Fruit fly (Drosophila melanogaster) whole organism, prepupa: ENCODE data around the gene Samuel.

Source experiments
- Blimp-1 ChIP-seq: fragments of 200-800 bp; sonication (Bioruptor generic); optimal IDR thresholded peaks from 3 replicates; lab custom pipeline; 2017; ENCODE audit warnings: missing biosample characterization, missing genetic modification characterization, mild to moderate bottlenecking, moderate library complexity, missing genetic modification reagents
- CG10631 ChIP-seq: fragments of 200-800 bp; sonication (Bioruptor generic); optimal IDR thresholded peaks from 2 replicates; lab custom pipeline; 2016; ENCODE audit warnings: missing biosample characterization, missing genetic modification characterization
- CG10669 ChIP-seq: fragments of 200-800 bp; sonication (Bioruptor generic); optimal IDR thresholded peaks from 3 replicates; lab custom pipeline; 2018; ENCODE audit warnings: missing biosample characterization, mild to moderate bottlenecking, missing genetic modification characterization, moderate library complexity
- CG11294 ChIP-seq: fragments of 200-800 bp; sonication (Bioruptor generic); IDR thresholded peaks from 2 replicates; pipeline ENCODE4 v1.3.6; 2022; ENCODE audit warnings: missing biosample characterization, missing genetic modification characterization
- CG11762 ChIP-seq: fragments of 200-800 bp; sonication (Bioruptor generic); optimal IDR thresholded peaks from 3 replicates; lab custom pipeline; 2016; ENCODE audit warnings: missing biosample characterization, missing genetic modification characterization; ENCODE audit not compliant: insufficient read depth
- CG11902 ChIP-seq: fragments of 200-800 bp; sonication (Bioruptor generic); optimal IDR thresholded peaks from 3 replicates; lab custom pipeline; 2016; ENCODE audit warnings: missing biosample characterization, missing genetic modification characterization
- CG15336 ChIP-seq: fragments of 200-800 bp; sonication (Bioruptor generic); IDR thresholded peaks from 2 replicates; pipeline ENCODE4 v1.3.6; 2022; ENCODE audit warnings: missing biosample characterization, missing genetic modification characterization
- CG1621 ChIP-seq: fragments of 200-800 bp; sonication (Bioruptor generic); optimal IDR thresholded peaks from 3 replicates; lab custom pipeline; 2018; ENCODE audit warnings: missing biosample characterization, mild to moderate bottlenecking, missing genetic modification characterization
- CG16779 ChIP-seq: fragments of 200-800 bp; sonication (Bioruptor generic); optimal IDR thresholded peaks from 3 replicates; lab custom pipeline; 2017; ENCODE audit warnings: missing biosample characterization, mild to moderate bottlenecking, missing genetic modification characterization
- CG31627 ChIP-seq: fragments of 200-800 bp; sonication (Bioruptor generic); optimal IDR thresholded peaks from 3 replicates; lab custom pipeline; 2016; ENCODE audit warnings: missing biosample characterization, missing genetic modification characterization
- CG32006 ChIP-seq: fragments of 200-800 bp; sonication (Bioruptor generic); optimal IDR thresholded peaks from 3 replicates; lab custom pipeline; 2017; ENCODE audit warnings: missing biosample characterization, mild to moderate bottlenecking, missing genetic modification characterization
- CG34406 ChIP-seq: fragments of 200-800 bp; sonication (Bioruptor generic); optimal IDR thresholded peaks from 3 replicates; lab custom pipeline; 2016; ENCODE audit warnings: missing biosample characterization, missing genetic modification characterization
- CG3919 ChIP-seq: fragments of 200-800 bp; sonication (Bioruptor generic); optimal IDR thresholded peaks from 3 replicates; lab custom pipeline; 2016; ENCODE audit warnings: missing biosample characterization, missing genetic modification characterization
- CG4318 ChIP-seq: fragments of 200-800 bp; sonication (Bioruptor generic); optimal IDR thresholded peaks from 3 replicates; lab custom pipeline; 2017; ENCODE audit warnings: missing biosample characterization, mild to moderate bottlenecking, missing genetic modification characterization
- CG6792 ChIP-seq: fragments of 200-800 bp; sonication (Bioruptor generic); optimal IDR thresholded peaks from 3 replicates; lab custom pipeline; 2016; ENCODE audit warnings: missing biosample characterization, missing genetic modification characterization
- CG6854 ChIP-seq: fragments of 200-800 bp; sonication (Bioruptor generic); optimal IDR thresholded peaks from 2 replicates; lab custom pipeline; 2017; ENCODE audit warnings: missing biosample characterization, mild to moderate bottlenecking, missing genetic modification characterization
- CG7368 ChIP-seq: fragments of 200-800 bp; sonication (Bioruptor generic); optimal IDR thresholded peaks from 3 replicates; lab custom pipeline; 2016; ENCODE audit warnings: missing biosample characterization, missing genetic modification characterization
- CG8632 ChIP-seq: fragments of 200-800 bp; sonication (Bioruptor generic); optimal IDR thresholded peaks from 3 replicates; lab custom pipeline; 2016; ENCODE audit warnings: missing biosample characterization, missing genetic modification characterization
- Eip78C ChIP-seq: fragments of 200-800 bp; sonication (Bioruptor generic); peaks from one replicate; lab custom pipeline; 2016; ENCODE audit warnings: missing biosample characterization, missing genetic modification characterization
- Hr38 ChIP-seq: sonication (Bioruptor generic); optimal IDR thresholded peaks from 2 replicates; lab custom pipeline; 2016; ENCODE audit warnings: missing biosample characterization, missing genetic modification characterization
- Hr4 ChIP-seq: fragments of 200-800 bp; sonication (Bioruptor generic); optimal IDR thresholded peaks from 3 replicates; lab custom pipeline; 2016; ENCODE audit warnings: missing biosample characterization, missing genetic modification characterization
- Lpt ChIP-seq: fragments of 200-800 bp; sonication (Bioruptor generic); optimal IDR thresholded peaks from 3 replicates; lab custom pipeline; 2016; ENCODE audit warnings: missing biosample characterization, missing genetic modification characterization
- Met ChIP-seq: fragments of 200-800 bp; sonication (Bioruptor generic); optimal IDR thresholded peaks from 3 replicates; lab custom pipeline; 2016; ENCODE audit warnings: missing biosample characterization, missing genetic modification characterization
- OdsH ChIP-seq: fragments of 200-800 bp; sonication (Bioruptor generic); optimal IDR thresholded peaks from 3 replicates; lab custom pipeline; 2016; ENCODE audit warnings: missing biosample characterization, missing genetic modification characterization
- Sox102F ChIP-seq: fragments of 200-800 bp; sonication (Bioruptor generic); optimal IDR thresholded peaks from 2 replicates; lab custom pipeline; 2016; ENCODE audit warnings: missing biosample characterization, mild to moderate bottlenecking, missing genetic modification characterization
- Sox14 ChIP-seq: fragments of 200-800 bp; sonication (Bioruptor generic); optimal IDR thresholded peaks from 3 replicates; lab custom pipeline; 2016; ENCODE audit warnings: missing biosample characterization, missing genetic modification characterization
- cyc ChIP-seq: fragments of 200-800 bp; sonication (Bioruptor generic); optimal IDR thresholded peaks from 3 replicates; lab custom pipeline; 2016; ENCODE audit warnings: missing biosample characterization, missing genetic modification characterization
- dac ChIP-seq: fragments of 200-800 bp; sonication (Bioruptor generic); optimal IDR thresholded peaks from 2 replicates; lab custom pipeline; 2017; ENCODE audit warnings: missing biosample characterization, mild to moderate bottlenecking, missing genetic modification characterization
- dsx ChIP-seq: fragments of 200-800 bp; optimal IDR thresholded peaks from 3 replicates; lab custom pipeline; 2019; ENCODE audit warnings: missing biosample characterization, mild to moderate bottlenecking, missing genetic modification characterization, moderate library complexity; ENCODE audit not compliant: poor library complexity, severe bottlenecking
- esn ChIP-seq: fragments of 200-800 bp; sonication (Bioruptor generic); optimal IDR thresholded peaks from 2 replicates; lab custom pipeline; 2016; ENCODE audit warnings: missing biosample characterization, mild to moderate bottlenecking, missing genetic modification characterization, moderate library complexity
- fd85E ChIP-seq: fragments of 200-800 bp; sonication (Bioruptor generic); optimal IDR thresholded peaks from 3 replicates; lab custom pipeline; 2016; ENCODE audit warnings: missing biosample characterization, missing genetic modification characterization
- fkh ChIP-seq: fragments of 200-800 bp; sonication (Bioruptor generic); optimal IDR thresholded peaks from 3 replicates; lab custom pipeline; 2017; ENCODE audit warnings: missing biosample characterization, mild to moderate bottlenecking, missing genetic modification characterization, moderate library complexity
- lz ChIP-seq: fragments of 200-800 bp; sonication (Bioruptor generic); optimal IDR thresholded peaks from 3 replicates; lab custom pipeline; 2016; ENCODE audit warnings: missing biosample characterization, missing genetic modification characterization
- net ChIP-seq: fragments of 200-800 bp; sonication (Bioruptor generic); optimal IDR thresholded peaks from 3 replicates; lab custom pipeline; 2016; ENCODE audit warnings: missing biosample characterization, missing genetic modification characterization
- salr ChIP-seq, 2 experiments: fragments of 200-800 bp; sonication (Bioruptor generic); optimal IDR thresholded peaks; 3 replicates each; lab custom pipeline; 2016 to 2018; ENCODE audit warnings: missing biosample characterization in 2 of 2, missing genetic modification characterization in 2 of 2, mild to moderate bottlenecking in 1 of 2
- spab ChIP-seq: fragments of 200-800 bp; sonication (Bioruptor generic); optimal IDR thresholded peaks from 2 replicates; lab custom pipeline; 2017; ENCODE audit warnings: missing biosample characterization, mild to moderate bottlenecking, missing genetic modification characterization, missing genetic modification reagents
- svp ChIP-seq: fragments of 200-800 bp; sonication (Bioruptor generic); peaks from one replicate; lab custom pipeline; 2016; ENCODE audit warnings: missing biosample characterization, missing genetic modification characterization
- topi ChIP-seq: fragments of 200-800 bp; sonication (Bioruptor generic); optimal IDR thresholded peaks from 3 replicates; lab custom pipeline; 2016; ENCODE audit warnings: missing biosample characterization, missing genetic modification characterization
- vri ChIP-seq: fragments of 200-800 bp; sonication (Bioruptor generic); optimal IDR thresholded peaks from 3 replicates; lab custom pipeline; 2016; ENCODE audit warnings: missing biosample characterization, mild to moderate bottlenecking, missing genetic modification characterization

Samuel gene

DNA sequence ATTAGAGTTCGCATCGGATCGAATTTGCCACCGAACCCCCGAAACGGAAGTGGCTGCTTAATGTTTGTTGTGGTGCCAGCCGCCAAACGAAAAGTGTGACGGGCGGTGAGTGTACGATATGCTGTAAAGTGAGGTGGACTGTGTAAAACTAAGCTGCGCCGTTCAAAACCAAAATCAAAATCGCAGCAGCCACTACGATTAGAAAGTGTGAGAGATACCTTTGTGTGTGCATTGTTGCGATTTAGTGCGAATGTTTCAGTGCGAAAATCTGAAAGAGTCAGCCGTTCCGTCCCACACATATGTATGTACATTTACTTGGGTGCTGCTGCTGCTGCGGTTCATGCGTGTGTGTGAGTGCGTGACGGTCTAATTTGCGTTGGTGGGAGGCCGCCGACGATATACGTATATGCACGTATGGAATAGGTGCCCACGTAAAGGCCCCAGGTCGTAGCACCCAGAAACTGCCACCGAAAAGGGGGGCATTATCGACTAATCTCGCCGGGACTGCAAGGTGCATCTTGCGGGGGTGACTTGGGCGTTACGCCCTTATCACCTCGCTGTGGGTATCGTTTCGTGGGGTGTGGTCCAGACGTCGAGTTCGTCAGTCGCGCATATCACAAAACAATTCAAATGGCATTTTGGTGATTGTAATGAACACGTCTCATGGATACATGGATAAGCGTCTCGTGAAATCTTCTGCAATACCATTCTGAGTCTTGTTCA, 89.8 kb downstream of the Samuel start:
- TF ChIP-seq CG10631 (GFP tag; lab: Kevin White, UChicago) (no peak), Eip78C (GFP tag; lab: Kevin White, UChicago) (peak; percentile 34), CG6854 (GFP tag; lab: Kevin White, UChicago) (peak; percentile 55), esn (GFP tag; lab: Kevin White, UChicago) (peak; percentile 16)

DNA sequence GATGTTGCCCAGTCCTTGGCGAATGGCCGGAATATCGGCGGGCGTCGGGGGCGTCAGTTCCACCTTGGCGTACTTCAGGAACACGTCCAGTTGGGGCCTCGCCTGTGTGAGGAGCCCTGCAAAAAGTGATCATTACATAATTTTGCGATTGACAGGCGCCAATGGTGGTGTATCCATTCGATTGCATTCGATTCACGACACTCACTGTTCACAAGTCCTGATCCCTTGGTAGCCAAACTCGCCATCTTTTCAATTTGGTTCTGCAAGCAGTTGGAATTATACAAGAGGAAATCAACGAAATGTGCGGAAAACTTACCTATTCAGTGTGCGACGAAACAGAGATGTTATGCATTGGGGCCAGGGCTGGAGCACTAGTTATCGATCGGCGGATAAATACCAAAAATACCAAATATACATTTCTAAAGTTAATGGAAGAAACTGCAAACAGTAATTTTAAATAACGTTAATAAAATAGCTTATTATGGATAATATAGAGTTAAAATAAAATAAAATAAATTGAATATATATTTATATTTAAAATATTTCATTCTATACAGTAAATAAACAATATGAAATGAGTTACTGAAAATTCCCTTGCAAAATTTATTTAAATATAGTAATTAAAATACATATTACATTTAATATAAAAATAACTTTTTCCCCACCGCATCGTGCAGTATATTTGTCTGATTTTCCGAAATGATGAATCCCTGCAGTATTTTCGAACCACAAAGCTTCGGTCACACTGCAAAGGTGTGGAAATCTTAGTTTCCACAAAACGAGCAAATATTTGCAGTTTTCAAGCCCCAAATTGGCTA, 90.5 kb downstream of the Samuel start, which contains the start of the genes ATPsynG and SCAR:
Gene ATPsynG (minus strand): TSS at position 354 of the 818 bp plus-strand sequence.
Gene SCAR (plus strand): TSS at position 727 of the 818 bp plus-strand sequence.
- TF ChIP-seq dsx (GFP tag; lab: Kevin White, UChicago) (no peak), vri (GFP tag; lab: Kevin White, UChicago) (peak; percentile 78), CG10669 (GFP tag; lab: Kevin White, UChicago) (no peak), Eip78C (GFP tag; lab: Kevin White, UChicago) (peak; percentile 34), CG32006 (GFP tag; lab: Kevin White, UChicago) (no peak)

DNA sequence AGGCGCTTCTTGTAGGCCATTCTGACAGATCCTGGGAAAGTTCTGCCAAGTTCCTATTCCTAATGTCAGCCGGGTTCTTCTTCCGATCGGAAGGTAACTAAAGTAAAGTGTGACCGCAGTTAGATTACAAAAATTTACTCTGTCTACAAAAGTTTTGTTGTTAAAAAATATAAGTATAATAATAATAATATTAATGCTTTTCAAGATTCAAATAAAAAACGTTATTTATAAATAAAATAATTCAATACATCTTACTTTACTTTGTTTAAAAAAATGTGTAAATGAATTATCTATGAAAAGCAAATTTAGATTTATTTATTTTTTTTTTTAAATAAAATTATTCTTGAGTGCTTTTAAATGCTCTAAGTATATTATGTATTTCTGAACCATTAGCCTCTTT, 91.6 kb downstream of the Samuel start, which contains the start of gene abo:
Gene abo (minus strand): TSS at position 101 of the 400 bp plus-strand sequence.
- no peak for TF ChIP-seq OdsH
- TF ChIP-seq CG16779 (tag; lab: Kevin White, UChicago) = no peak
- no peak for TF ChIP-seq CG11902 (GFP tag; lab: Kevin White, UChicago)
- TF ChIP-seq spab (GFP tag; lab: Kevin White, UChicago) = no peak
- TF ChIP-seq CG34406 = no peak
- no peak for TF ChIP-seq Met (GFP tag; lab: Kevin White, UChicago)
- no peak for TF ChIP-seq dac (GFP tag; lab: Kevin White, UChicago)
- no peak for TF ChIP-seq Sox102F

DNA sequence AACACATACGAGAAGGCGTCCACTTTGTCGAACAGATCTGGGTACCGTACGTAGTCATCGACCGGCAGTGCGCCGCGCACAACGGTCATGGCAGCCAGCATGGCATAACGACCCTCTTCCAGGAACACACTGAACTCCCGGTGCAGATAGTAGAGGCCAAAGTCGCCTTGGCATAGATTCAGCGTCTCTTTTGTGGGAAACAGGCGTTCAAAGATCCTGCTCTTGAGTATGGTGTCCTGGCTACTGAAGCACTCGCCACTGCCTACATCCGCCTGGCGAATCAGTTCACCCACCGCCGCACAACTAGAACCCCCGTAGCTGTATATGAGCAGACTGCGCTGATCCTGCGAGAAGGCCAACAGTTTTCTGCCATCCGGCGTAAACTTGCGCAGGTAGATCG, 92.2 kb downstream of the Samuel start:
- TF ChIP-seq cyc (GFP tag; lab: Kevin White, UChicago) (no peak), CG15336 (GFP tag; lab: Robert Waterston, UW) (no peak), Lpt (GFP tag; lab: Kevin White, UChicago) (no peak), fd85E (GFP tag; lab: Kevin White, UChicago) (no peak)

DNA sequence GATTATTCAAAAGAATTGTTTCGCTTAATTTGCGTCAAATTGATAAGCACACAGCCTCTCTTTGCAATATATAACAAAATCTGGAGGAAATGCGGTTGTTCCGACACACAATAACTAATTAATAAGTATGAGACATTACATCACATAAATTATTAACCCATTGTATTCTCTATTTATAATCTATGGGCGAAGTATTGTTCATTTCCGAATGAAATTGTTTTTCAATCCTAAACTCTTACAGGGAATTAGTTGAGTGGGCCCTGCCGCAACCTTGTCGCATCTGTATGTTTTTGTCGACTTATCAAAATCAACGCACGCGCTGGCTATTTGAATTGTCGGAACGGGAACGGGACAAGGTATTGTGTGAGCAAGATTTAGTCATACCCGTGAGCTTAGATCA, 94.6 kb downstream of the Samuel start, which contains the start of gene CG16743:
Gene CG16743 (plus strand): TSS at position 57 of the 400 bp plus-strand sequence.
- TF ChIP-seq net (no peak), Blimp-1 (GFP tag; lab: Kevin White, UChicago) (no peak), CG8632 (no peak), CG10669 (GFP tag; lab: Kevin White, UChicago) (no peak), CG7368 (GFP tag; lab: Kevin White, UChicago) (no peak), CG4318 (GFP tag; lab: Kevin White, UChicago) (no peak), fd85E (GFP tag; lab: Kevin White, UChicago) (no peak), salr (GFP tag; optimal IDR thresholded peaks at IDR 0.05; lab: Kevin White, UChicago) (no peak), svp (peak; percentile 85), CG11294 (GFP tag; lab: Robert Waterston, UW) (no peak), CG11762 (no peak), esn (GFP tag; lab: Kevin White, UChicago) (peak; percentile 35), spab (GFP tag; lab: Kevin White, UChicago) (no peak), vri (GFP tag; lab: Kevin White, UChicago) (peak; percentile 30), CG31627 (GFP tag; lab: Kevin White, UChicago) (peak; percentile 25), Met (GFP tag; lab: Kevin White, UChicago) (no peak), cyc (GFP tag; lab: Kevin White, UChicago) (peak; percentile 16), CG3919 (GFP tag; lab: Kevin White, UChicago) (no peak), Sox102F (no peak), topi (GFP tag; lab: Kevin White, UChicago) (peak; percentile 17), Sox14 (GFP tag; lab: Kevin White, UChicago) (no peak), CG32006 (GFP tag; lab: Kevin White, UChicago) (no peak), Hr38 (no peak), CG11902 (GFP tag; lab: Kevin White, UChicago) (no peak), lz (GFP tag; lab: Kevin White, UChicago) (peak; percentile 29), CG6792 (no peak), fkh (GFP tag; lab: Kevin White, UChicago) (no peak), Hr4 (GFP tag; lab: Kevin White, UChicago) (no peak), CG1621 (tag; lab: Kevin White, UChicago) (no peak), dsx (GFP tag; lab: Kevin White, UChicago) (no peak)
